Worm (Caenorhabditis elegans): ENCODE results near the gene hil-2.

Gene hil-2

ce11 chrIV:6342431-6342830 is 48.4 kb downstream of the hil-2 start, which contains the start of gene Y73B6BL.288:
Gene Y73B6BL.288, minus strand, starts transcription at chrIV:6342531.
- TF ChIP-seq efl-1 (GFP tag; optimal IDR thresholded peaks at IDR 0.05) (no peak), lsl-1 (GFP tag; optimal IDR thresholded peaks at IDR 0.05) (no peak), rpc-1 (optimal IDR thresholded peaks at IDR 0.05) (no peak), rpc-1 (tag; optimal IDR thresholded peaks at IDR 0.05) (no peak), gei-17 (GFP tag; optimal IDR thresholded peaks at IDR 0.05) (no peak), F49E8.2 (tag; optimal IDR thresholded peaks at IDR 0.05; ENCODE audit: insufficient read depth) (no peak)

DNA sequence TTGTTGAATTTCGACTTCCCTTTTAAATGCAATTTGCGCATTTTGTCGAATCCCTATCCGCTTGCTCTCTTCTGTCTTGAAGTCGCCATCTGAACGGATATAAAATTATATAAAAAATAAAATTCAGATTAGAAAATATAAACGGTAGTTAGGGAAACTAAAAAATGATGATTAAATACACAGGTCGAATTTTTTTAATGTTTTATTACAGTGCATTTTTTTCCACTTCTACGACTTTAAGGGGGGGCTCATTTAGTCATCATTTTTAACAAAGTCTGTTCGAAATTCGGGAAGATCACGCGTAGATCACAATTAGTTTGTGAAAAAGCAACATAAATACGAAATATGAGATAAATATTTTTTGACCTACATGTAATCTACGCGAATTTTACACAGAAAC is 48.8 kb downstream of the hil-2 start, which contains the start of gene Y73B6BL.14:
Gene Y73B6BL.14, minus strand, starts transcription at position 101 of the 400 bp plus-strand sequence.
- TF ChIP-seq zim-3 (tag; optimal IDR thresholded peaks at IDR 0.05): no peak
- TF ChIP-seq efl-1 (GFP tag; optimal IDR thresholded peaks at IDR 0.05): peak; percentile 46
- no peak for TF ChIP-seq atf-7 (tag; optimal IDR thresholded peaks at IDR 0.05)
